Fruit fly (Drosophila melanogaster) whole organism, embryonic: ENCODE measurements around the gene CG14286.

Source experiments
- ATbp ChIP-seq: fragments of 200-800 bp; sonication (Bioruptor generic); optimal IDR thresholded peaks from 2 replicates; lab custom pipeline; 2017; ENCODE audit warnings: missing biosample characterization, mild to moderate bottlenecking, missing genetic modification characterization, missing genetic modification reagents
- CG10209 ChIP-seq: fragments of 200-800 bp; sonication (Bioruptor generic); optimal IDR thresholded peaks from 3 replicates; lab custom pipeline; 2017; ENCODE audit warnings: missing biosample characterization, mild to moderate bottlenecking, missing genetic modification characterization, missing genetic modification reagents
- CG10366 ChIP-seq: fragments of 200-800 bp; sonication (Bioruptor generic); IDR thresholded peaks from 2 replicates; pipeline ENCODE4 v1.3.6; 2022; ENCODE audit warnings: missing biosample characterization, missing genetic modification characterization
- CG10654 ChIP-seq: fragments of 200-800 bp; sonication (Bioruptor generic); optimal IDR thresholded peaks from 2 replicates; lab custom pipeline; 2016; ENCODE audit warnings: missing biosample characterization, missing genetic modification characterization
- CG11695 ChIP-seq: fragments of 200-800 bp; sonication (Bioruptor generic); IDR thresholded peaks from 3 replicates; pipeline ENCODE4 v1.3.6; 2022; ENCODE audit warnings: missing biosample characterization, missing genetic modification characterization
- CG13123 ChIP-seq: fragments of 200-800 bp; sonication (Bioruptor generic); optimal IDR thresholded peaks from 2 replicates; lab custom pipeline; 2016; ENCODE audit warnings: missing biosample characterization, missing genetic modification characterization
- CG15269 ChIP-seq: fragments of 200-800 bp; sonication (Bioruptor generic); optimal IDR thresholded peaks from 2 replicates; lab custom pipeline; 2018; ENCODE audit warnings: missing biosample characterization, mild to moderate bottlenecking, missing genetic modification characterization, moderate library complexity
- CG15514 ChIP-seq: fragments of 200-800 bp; sonication (Bioruptor generic); optimal IDR thresholded peaks from 3 replicates; lab custom pipeline; 2017; ENCODE audit warnings: missing biosample characterization, missing genetic modification characterization, mild to moderate bottlenecking, moderate library complexity, missing genetic modification reagents
- CG1602 ChIP-seq: fragments of 200-800 bp; sonication (Bioruptor generic); optimal IDR thresholded peaks from 3 replicates; lab custom pipeline; 2016; ENCODE audit warnings: missing biosample characterization, missing genetic modification characterization
- CG17361 ChIP-seq: fragments of 200-800 bp; sonication (Bioruptor generic); IDR thresholded peaks from 3 replicates; pipeline ENCODE4 v1.3.6; 2022; ENCODE audit warnings: missing biosample characterization, missing genetic modification characterization
- CG2120 ChIP-seq: fragments of 200-800 bp; sonication (Bioruptor generic); optimal IDR thresholded peaks from 3 replicates; lab custom pipeline; 2016; ENCODE audit warnings: missing biosample characterization, missing genetic modification characterization
- CG2678 ChIP-seq: fragments of 200-800 bp; sonication (Bioruptor generic); optimal IDR thresholded peaks from 3 replicates; lab custom pipeline; 2019; ENCODE audit warnings: missing biosample characterization, mild to moderate bottlenecking, missing genetic modification characterization, moderate library complexity
- CG30431 ChIP-seq: fragments of 200-800 bp; sonication (Bioruptor generic); optimal IDR thresholded peaks from 2 replicates; lab custom pipeline; 2017; ENCODE audit warnings: missing biosample characterization, missing genetic modification characterization
- CG31224 ChIP-seq: fragments of 200-800 bp; sonication (Bioruptor generic); IDR thresholded peaks from 2 replicates; pipeline ENCODE4 v1.3.6; 2022; ENCODE audit warnings: missing biosample characterization, missing genetic modification characterization
- CG32532 ChIP-seq: fragments of 200-800 bp; sonication (Bioruptor generic); IDR thresholded peaks from 2 replicates; pipeline ENCODE4 v1.3.6; 2022; ENCODE audit warnings: missing biosample characterization, missing genetic modification characterization
- CG43689 ChIP-seq: fragments of 200-800 bp; sonication (Bioruptor generic); IDR thresholded peaks from 2 replicates; pipeline ENCODE4 v1.3.6; 2022; ENCODE audit warnings: missing biosample characterization, missing genetic modification characterization
- CG5245 ChIP-seq: fragments of 200-800 bp; sonication (Bioruptor generic); optimal IDR thresholded peaks from 3 replicates; lab custom pipeline; 2016; ENCODE audit warnings: missing biosample characterization, missing genetic modification characterization
- CG7271 ChIP-seq: fragments of 200-800 bp; sonication (Bioruptor generic); optimal IDR thresholded peaks from 2 replicates; lab custom pipeline; 2018; ENCODE audit warnings: missing biosample characterization, mild to moderate bottlenecking, missing genetic modification characterization, moderate library complexity
- CG7556 ChIP-seq: fragments of 200-800 bp; sonication (Bioruptor generic); optimal IDR thresholded peaks from 2 replicates; lab custom pipeline; 2017; ENCODE audit warnings: missing biosample characterization, mild to moderate bottlenecking, missing genetic modification characterization
- CG8281 ChIP-seq: fragments of 200-800 bp; sonication (Bioruptor generic); optimal IDR thresholded peaks from 2 replicates; lab custom pipeline; 2018; ENCODE audit warnings: missing biosample characterization, mild to moderate bottlenecking, missing genetic modification characterization, moderate library complexity
- CG8290 ChIP-seq, 3 experiments: fragments of 200-800 bp; sonication (Bioruptor generic); optimal IDR thresholded peaks; 2 replicates each; lab custom pipeline; 2016 to 2019; ENCODE audit warnings: missing biosample characterization in 3 of 3, missing genetic modification characterization in 3 of 3, mild to moderate bottlenecking in 2 of 3, moderate library complexity in 1 of 3
- HLHmδ ChIP-seq: fragments of 200-800 bp; sonication (Bioruptor generic); optimal IDR thresholded peaks from 2 replicates; lab custom pipeline; 2018; ENCODE audit warnings: missing biosample characterization, mild to moderate bottlenecking, missing genetic modification characterization, moderate library complexity
- Lim3 ChIP-seq: fragments of 200-800 bp; sonication (Bioruptor generic); IDR thresholded peaks from 2 replicates; pipeline ENCODE4 v1.3.6; 2022; ENCODE audit warnings: missing biosample characterization, missing genetic modification characterization
- MTF-1 ChIP-seq: fragments of 200-800 bp; sonication (Bioruptor generic); optimal IDR thresholded peaks from 2 replicates; lab custom pipeline; 2018; ENCODE audit warnings: missing biosample characterization, mild to moderate bottlenecking, missing genetic modification characterization, borderline replicate concordance
- Mes4 ChIP-seq: fragments of 200-800 bp; sonication (Bioruptor generic); optimal IDR thresholded peaks from 2 replicates; lab custom pipeline; 2016; ENCODE audit warnings: missing biosample characterization, missing genetic modification characterization
- Sox100B ChIP-seq: fragments of 200-800 bp; sonication (Bioruptor generic); optimal IDR thresholded peaks from 3 replicates; lab custom pipeline; 2018; ENCODE audit warnings: missing biosample characterization, mild to moderate bottlenecking, missing genetic modification characterization
- Ssrp ChIP-seq: fragments of 200-800 bp; sonication (Bioruptor generic); optimal IDR thresholded peaks from 2 replicates; lab custom pipeline; 2018; ENCODE audit warnings: missing biosample characterization, mild to moderate bottlenecking, missing genetic modification characterization, moderate library complexity
- Stat92E ChIP-seq, 3 experiments: fragments of >200 bp in 2 of 3; fragments of 200-800 bp in 1 of 3; sonication (Bioruptor generic) in 1 of 3; optimal IDR thresholded peaks; 2 replicates each; lab custom pipeline; 2017 to 2019; ENCODE audit warnings: missing biosample characterization in 3 of 3, missing genetic modification characterization in 3 of 3, mild to moderate bottlenecking in 1 of 3, moderate library complexity in 1 of 3
- Xrp1 ChIP-seq: fragments of 200-800 bp; sonication (Bioruptor generic); IDR thresholded peaks from 2 replicates; pipeline ENCODE4 v1.3.6; 2022; ENCODE audit warnings: missing biosample characterization, missing genetic modification characterization
- ap ChIP-seq: fragments of 200-800 bp; sonication (Bioruptor generic); IDR thresholded peaks from 2 replicates; pipeline ENCODE4 v1.3.6; 2022; ENCODE audit warnings: missing biosample characterization, missing genetic modification characterization
- bigmax ChIP-seq: fragments of 200-800 bp; sonication (Bioruptor generic); optimal IDR thresholded peaks from 2 replicates; lab custom pipeline; 2018; ENCODE audit warnings: missing biosample characterization, mild to moderate bottlenecking, missing genetic modification characterization
- chm ChIP-seq: fragments of 200-800 bp; sonication (Bioruptor generic); IDR thresholded peaks from 2 replicates; pipeline ENCODE4 v1.3.6; 2022; ENCODE audit warnings: missing biosample characterization, missing genetic modification characterization
- crp ChIP-seq, 2 experiments: fragments of 200-800 bp; sonication (Bioruptor generic); optimal IDR thresholded peaks; 2 replicates in 1 of 2; 3 replicates in 1 of 2; lab custom pipeline; 2017; ENCODE audit warnings: missing biosample characterization in 2 of 2, missing genetic modification characterization in 2 of 2, mild to moderate bottlenecking in 1 of 2, moderate library complexity in 1 of 2
- exex ChIP-seq: fragments of 200-800 bp; sonication (Bioruptor generic); optimal IDR thresholded peaks from 4 replicates; lab custom pipeline; 2018; ENCODE audit warnings: missing biosample characterization, mild to moderate bottlenecking, missing genetic modification characterization, moderate library complexity
- gcm2 ChIP-seq: fragments of 200-800 bp; sonication (Bioruptor generic); optimal IDR thresholded peaks from 2 replicates; lab custom pipeline; 2016; ENCODE audit warnings: missing biosample characterization, missing genetic modification characterization
- gem ChIP-seq: fragments of 200-800 bp; sonication (Bioruptor generic); optimal IDR thresholded peaks from 2 replicates; lab custom pipeline; 2019; ENCODE audit warnings: missing biosample characterization, mild to moderate bottlenecking, missing genetic modification characterization, moderate library complexity
- jumu ChIP-seq: fragments of 200-800 bp; sonication (Bioruptor generic); optimal IDR thresholded peaks from 3 replicates; lab custom pipeline; 2016; ENCODE audit warnings: missing biosample characterization, missing genetic modification characterization
- kay ChIP-seq: fragments of 200-800 bp; sonication (Bioruptor generic); optimal IDR thresholded peaks from 2 replicates; lab custom pipeline; 2016; ENCODE audit warnings: missing biosample characterization, missing genetic modification characterization
- nmo ChIP-seq: fragments of 200-800 bp; sonication (Bioruptor generic); optimal IDR thresholded peaks from 2 replicates; lab custom pipeline; 2018; ENCODE audit warnings: missing biosample characterization, mild to moderate bottlenecking, missing genetic modification characterization, moderate library complexity
- peb ChIP-seq: fragments of 200-800 bp; sonication (Bioruptor generic); IDR thresholded peaks from 2 replicates; pipeline ENCODE4 v1.3.6; 2022; ENCODE audit warnings: missing biosample characterization, missing genetic modification characterization
- pfk ChIP-seq: fragments of 200-800 bp; sonication (Bioruptor generic); optimal IDR thresholded peaks from 2 replicates; lab custom pipeline; 2018; ENCODE audit warnings: missing biosample characterization, mild to moderate bottlenecking, missing genetic modification characterization, moderate library complexity
- pita ChIP-seq: fragments of 200-800 bp; sonication (Bioruptor generic); optimal IDR thresholded peaks from 2 replicates; lab custom pipeline; 2017; ENCODE audit warnings: missing biosample characterization, mild to moderate bottlenecking, missing genetic modification characterization
- salm ChIP-seq: fragments of 200-800 bp; sonication (Bioruptor generic); optimal IDR thresholded peaks from 2 replicates; lab custom pipeline; 2018; ENCODE audit warnings: missing biosample characterization, mild to moderate bottlenecking, missing genetic modification characterization
- slbo ChIP-seq: fragments of 200-800 bp; sonication (Bioruptor generic); IDR thresholded peaks from 2 replicates; pipeline ENCODE4 v1.3.6; 2022; ENCODE audit warnings: missing biosample characterization, missing genetic modification characterization
- sob ChIP-seq: fragments of 200-800 bp; sonication (Bioruptor generic); IDR thresholded peaks from 2 replicates; pipeline ENCODE4 v1.3.6; 2022; ENCODE audit warnings: missing biosample characterization, missing genetic modification characterization
- stc ChIP-seq: fragments of 200-800 bp; sonication (Bioruptor generic); IDR thresholded peaks from 2 replicates; pipeline ENCODE4 v1.3.6; 2022; ENCODE audit warnings: missing biosample characterization, missing genetic modification characterization
- tna ChIP-seq: fragments of 200-800 bp; sonication (Bioruptor generic); IDR thresholded peaks from 2 replicates; pipeline ENCODE4 v1.3.6; 2022; ENCODE audit warnings: missing biosample characterization, missing genetic modification characterization; ENCODE audit not compliant: partially characterized antibody
- usp ChIP-seq: fragments of >200 bp; optimal IDR thresholded peaks from 2 replicates; lab custom pipeline; 2017; ENCODE audit warnings: missing biosample characterization, missing genetic modification characterization
- zen2 ChIP-seq: fragments of 200-800 bp; sonication (Bioruptor generic); IDR thresholded peaks from 3 replicates; pipeline ENCODE4 v1.3.6; 2022; ENCODE audit warnings: missing biosample characterization, missing genetic modification characterization; ENCODE audit not compliant: partially characterized antibody
- zfh1 ChIP-seq: fragments of 200-800 bp; sonication (Bioruptor generic); IDR thresholded peaks from 3 replicates; pipeline ENCODE4 v1.3.6; 2022; ENCODE audit warnings: missing biosample characterization, missing genetic modification characterization

CG14286 gene

dm6 chr3R:19010923-19011322 lies 13.0 kb upstream of the CG14286 start (continued):
- TF ChIP-seq usp (GFP tag; lab: Kevin White, UChicago) (no peak), CG17361 (GFP tag; lab: Robert Waterston, UW) (0 out of 3 replicates have a peak, but pooled peaks have one; percentile 22), CG8281 (tag; lab: Kevin White, UChicago) (no peak), CG13123 (GFP tag; lab: Kevin White, UChicago) (no peak), Ssrp (no peak), CG5245 (GFP tag; lab: Kevin White, UChicago) (no peak), peb (GFP tag; lab: Robert Waterston, UW) (peak; percentile 26; the same call in 1 of the 2 replicates), CG30431 (no peak), ap (GFP tag; lab: Robert Waterston, UW) (no peak), CG1602 (GFP tag; lab: Kevin White, UChicago) (no peak), gem (peak; percentile 46), Sox100B (GFP tag; lab: Kevin White, UChicago) (no peak), CG10209 (peak; percentile 36), zfh1 (GFP tag; lab: Robert Waterston, UW) (no peak), slbo (GFP tag; lab: Robert Waterston, UW) (no peak), CG15269 (peak; percentile 21), HLHmδ (GFP tag; lab: Kevin White, UChicago) (no peak), pita (GFP tag; lab: Kevin White, UChicago) (no peak), sob (GFP tag; lab: Robert Waterston, UW) (no peak), kay (no peak), CG32532 (GFP tag; lab: Robert Waterston, UW) (no peak), CG10366 (GFP tag; lab: Robert Waterston, UW) (no peak), nmo (GFP tag; lab: Kevin White, UChicago) (peak; percentile 10), CG7556 (no peak), zen2 (GFP tag; lab: Robert Waterston, UW) (no peak), stc (GFP tag; lab: Robert Waterston, UW) (no peak), CG15514 (peak; percentile 9), Lim3 (GFP tag; lab: Robert Waterston, UW) (no peak), tna (GFP tag; lab: Robert Waterston, UW) (no peak), MTF-1 (no peak), gcm2 (GFP tag; lab: Kevin White, UChicago) (no peak), CG2120 (GFP tag; lab: Kevin White, UChicago) (no peak), ATbp (GFP tag; lab: Kevin White, UChicago) (no peak), CG7271 (tag; lab: Kevin White, UChicago) (peak; percentile 76), CG2678 (tag; lab: Kevin White, UChicago) (peak; percentile 56), CG31224 (GFP tag; lab: Robert Waterston, UW) (no peak), chm (GFP tag; lab: Robert Waterston, UW) (peak; percentile 48; the same call in 1 of the 2 replicates), crp (GFP tag; optimal IDR thresholded peaks at IDR 0.05; lab: Kevin White, UChicago) (no peak), Stat92E (GFP tag; optimal IDR thresholded peaks at IDR 0.05; lab: Kevin White, UChicago) (no peak), jumu (GFP tag; lab: Kevin White, UChicago) (no peak), Mes4 (GFP tag; lab: Kevin White, UChicago) (no peak), Xrp1 (peak; percentile 36; the same call in 1 of the 2 replicates), salm (tag; lab: Kevin White, UChicago) (no peak), CG8290 (GFP tag; optimal IDR thresholded peaks at IDR 0.05; lab: Kevin White, UChicago) (no peak), CG8290 (tag; optimal IDR thresholded peaks at IDR 0.05; lab: Kevin White, UChicago) (peak in 1 of 2 experiments; percentile 44), exex (tag; lab: Kevin White, UChicago) (no peak), CG11695 (GFP tag; lab: Robert Waterston, UW) (peak; percentile 41; the same call in 1 of the 3 replicates), CG43689 (GFP tag; lab: Robert Waterston, UW) (no peak), CG10654 (no peak), pfk (GFP tag; lab: Kevin White, UChicago) (no peak), bigmax (GFP tag; lab: Kevin White, UChicago) (no peak)
